Fruit fly (Drosophila melanogaster) whole organism, embryonic: ENCODE measurements around the gene CG46309.

Experiments used
- Aef1 ChIP-seq: fragments of 200-800 bp; sonication (Bioruptor generic); IDR thresholded peaks from 3 replicates; pipeline ENCODE4 v1.3.6; 2022; ENCODE audit warnings: missing biosample characterization, missing genetic modification characterization
- Atf-2 ChIP-seq: fragments of 200-800 bp; sonication (Bioruptor generic); optimal IDR thresholded peaks from 2 replicates; lab custom pipeline; 2016; ENCODE audit warnings: missing biosample characterization, missing genetic modification characterization
- BEAF-32 ChIP-seq: fragments of 200-800 bp; sonication (Bioruptor generic); optimal IDR thresholded peaks from 3 replicates; lab custom pipeline; 2017; ENCODE audit warnings: missing biosample characterization, missing genetic modification characterization, mild to moderate bottlenecking, moderate library complexity, missing genetic modification reagents
- CG11247 ChIP-seq: fragments of 200-800 bp; sonication (Bioruptor generic); IDR thresholded peaks from 2 replicates; pipeline ENCODE4 v1.3.6; 2022; ENCODE audit warnings: missing biosample characterization, missing genetic modification characterization
- CG12299 ChIP-seq: fragments of 200-800 bp; sonication (Bioruptor generic); optimal IDR thresholded peaks from 2 replicates; lab custom pipeline; 2018; ENCODE audit warnings: missing biosample characterization, mild to moderate bottlenecking, missing genetic modification characterization
- CG12391 ChIP-seq: fragments of 200-800 bp; sonication (Bioruptor generic); optimal IDR thresholded peaks from 3 replicates; lab custom pipeline; 2018; ENCODE audit warnings: missing biosample characterization, mild to moderate bottlenecking, missing genetic modification characterization, moderate library complexity
- CG15073 ChIP-seq: fragments of 200-800 bp; sonication (Bioruptor generic); optimal IDR thresholded peaks from 2 replicates; lab custom pipeline; 2016; ENCODE audit warnings: missing biosample characterization, missing genetic modification characterization
- CG15269 ChIP-seq: fragments of 200-800 bp; sonication (Bioruptor generic); optimal IDR thresholded peaks from 2 replicates; lab custom pipeline; 2018; ENCODE audit warnings: missing biosample characterization, mild to moderate bottlenecking, missing genetic modification characterization, moderate library complexity
- CG1529 ChIP-seq: fragments of 200-800 bp; sonication (Bioruptor generic); optimal IDR thresholded peaks from 3 replicates; lab custom pipeline; 2018; ENCODE audit warnings: missing biosample characterization, missing genetic modification characterization
- CG16779 ChIP-seq: fragments of 200-800 bp; sonication (Bioruptor generic); IDR thresholded peaks from 2 replicates; pipeline ENCODE4 v1.3.6; 2022; ENCODE audit warnings: missing biosample characterization, missing genetic modification characterization
- CG17186 ChIP-seq: fragments of 200-800 bp; sonication (Bioruptor generic); optimal IDR thresholded peaks from 3 replicates; lab custom pipeline; 2017; ENCODE audit warnings: missing biosample characterization, missing genetic modification reagents, missing genetic modification characterization
- CG17912 ChIP-seq: fragments of 200-800 bp; sonication (Bioruptor generic); optimal IDR thresholded peaks from 2 replicates; lab custom pipeline; 2018; ENCODE audit warnings: missing biosample characterization, mild to moderate bottlenecking, missing genetic modification characterization
- CG18619 ChIP-seq: fragments of 200-800 bp; sonication (Bioruptor generic); optimal IDR thresholded peaks from 3 replicates; lab custom pipeline; 2017; ENCODE audit warnings: missing biosample characterization, mild to moderate bottlenecking, missing genetic modification characterization
- CG3065 ChIP-seq: fragments of 200-800 bp; sonication (Bioruptor generic); optimal IDR thresholded peaks from 2 replicates; lab custom pipeline; 2016; ENCODE audit warnings: missing biosample characterization, missing genetic modification characterization
- CG32772 ChIP-seq: fragments of 200-800 bp; sonication (Bioruptor generic); IDR thresholded peaks from 2 replicates; pipeline ENCODE4 v1.3.6; 2022; ENCODE audit warnings: missing biosample characterization, missing genetic modification characterization
- CG3407 ChIP-seq: fragments of 200-800 bp; sonication (Bioruptor generic); optimal IDR thresholded peaks from 2 replicates; lab custom pipeline; 2018; ENCODE audit warnings: missing biosample characterization, mild to moderate bottlenecking, missing genetic modification characterization
- CG34422 ChIP-seq: fragments of 200-800 bp; sonication (Bioruptor generic); IDR thresholded peaks from 3 replicates; pipeline ENCODE4 v1.3.6; 2022; ENCODE audit warnings: missing biosample characterization, missing genetic modification characterization
- CG3838 ChIP-seq: fragments of 200-800 bp; sonication (Bioruptor generic); optimal IDR thresholded peaks from 3 replicates; lab custom pipeline; 2016; ENCODE audit warnings: missing biosample characterization, missing genetic modification characterization
- CG6175 ChIP-seq: fragments of 200-800 bp; sonication (Bioruptor generic); IDR thresholded peaks from 3 replicates; pipeline ENCODE4 v1.3.6; 2022; ENCODE audit warnings: missing biosample characterization, missing genetic modification characterization
- CG6813 ChIP-seq: fragments of 200-800 bp; sonication (Bioruptor generic); optimal IDR thresholded peaks from 2 replicates; lab custom pipeline; 2017; ENCODE audit warnings: missing biosample characterization, missing genetic modification characterization, mild to moderate bottlenecking, moderate library complexity, missing genetic modification reagents
- CG7357 ChIP-seq: fragments of 200-800 bp; sonication (Bioruptor generic); IDR thresholded peaks from 3 replicates; pipeline ENCODE4 v1.3.6; 2022; ENCODE audit warnings: missing biosample characterization, missing genetic modification characterization
- CG7928 ChIP-seq: fragments of 200-800 bp; sonication (Bioruptor generic); optimal IDR thresholded peaks from 2 replicates; lab custom pipeline; 2017; ENCODE audit warnings: missing biosample characterization, mild to moderate bottlenecking, missing genetic modification characterization
- CG7987 ChIP-seq: fragments of 200-800 bp; sonication (Bioruptor generic); optimal IDR thresholded peaks from 2 replicates; lab custom pipeline; 2018; ENCODE audit warnings: missing biosample characterization, mild to moderate bottlenecking, missing genetic modification characterization, moderate library complexity
- CG9817 ChIP-seq: fragments of 200-800 bp; sonication (Bioruptor generic); optimal IDR thresholded peaks from 2 replicates; lab custom pipeline; 2018; ENCODE audit warnings: missing biosample characterization, mild to moderate bottlenecking, missing genetic modification characterization, moderate library complexity
- Dad ChIP-seq: fragments of 200-800 bp; sonication (Bioruptor generic); optimal IDR thresholded peaks from 3 replicates; lab custom pipeline; 2016; ENCODE audit warnings: missing biosample characterization, missing genetic modification characterization
- Dfd ChIP-seq, 2 experiments: fragments of >200 bp; optimal IDR thresholded peaks; 2 replicates each; lab custom pipeline; 2017; ENCODE audit warnings: missing biosample characterization in 2 of 2, missing genetic modification characterization in 2 of 2
- Dip3 ChIP-seq: fragments of 200-800 bp; sonication (Bioruptor generic); optimal IDR thresholded peaks from 3 replicates; lab custom pipeline; 2016; ENCODE audit warnings: missing biosample characterization, missing genetic modification characterization
- Fer1 ChIP-seq: fragments of 200-800 bp; sonication (Bioruptor generic); optimal IDR thresholded peaks from 2 replicates; lab custom pipeline; 2017; ENCODE audit warnings: missing biosample characterization, mild to moderate bottlenecking, missing genetic modification characterization
- Hey ChIP-seq: fragments of 200-800 bp; sonication (Bioruptor generic); optimal IDR thresholded peaks from 3 replicates; lab custom pipeline; 2018; ENCODE audit warnings: missing biosample characterization, mild to moderate bottlenecking, missing genetic modification characterization
- Hr3 ChIP-seq: fragments of 200-800 bp; sonication (Bioruptor generic); optimal IDR thresholded peaks from 3 replicates; lab custom pipeline; 2016; ENCODE audit warnings: missing biosample characterization, missing genetic modification characterization
- Jarid2 ChIP-seq: fragments of 200-800 bp; sonication (Bioruptor generic); optimal IDR thresholded peaks from 3 replicates; lab custom pipeline; 2017; ENCODE audit warnings: mild to moderate bottlenecking, missing biosample characterization, missing genetic modification reagents, missing genetic modification characterization
- Meics ChIP-seq: fragments of 200-800 bp; sonication (Bioruptor generic); optimal IDR thresholded peaks from 2 replicates; lab custom pipeline; 2017; ENCODE audit warnings: missing biosample characterization, mild to moderate bottlenecking, missing genetic modification characterization
- Optix ChIP-seq: fragments of 200-800 bp; sonication (Bioruptor generic); IDR thresholded peaks from 3 replicates; pipeline ENCODE4 v1.3.6; 2022; ENCODE audit warnings: missing biosample characterization, missing genetic modification characterization
- Ptx1 ChIP-seq: fragments of 200-800 bp; sonication (Bioruptor generic); IDR thresholded peaks from 2 replicates; pipeline ENCODE4 v1.3.6; 2022; ENCODE audit warnings: missing biosample characterization, missing genetic modification characterization
- Sry-β ChIP-seq: fragments of 200-800 bp; sonication (Bioruptor generic); optimal IDR thresholded peaks from 2 replicates; lab custom pipeline; 2018; ENCODE audit warnings: missing biosample characterization, mild to moderate bottlenecking, missing genetic modification characterization, moderate library complexity
- ara ChIP-seq: fragments of 200-800 bp; sonication (Bioruptor generic); IDR thresholded peaks from 2 replicates; pipeline ENCODE4 v1.3.6; 2022; ENCODE audit warnings: missing biosample characterization, missing genetic modification characterization
- ash1 ChIP-seq: fragments of 200-800 bp; sonication (Bioruptor generic); optimal IDR thresholded peaks from 2 replicates; lab custom pipeline; 2018; ENCODE audit warnings: missing biosample characterization, mild to moderate bottlenecking, missing genetic modification characterization
- bbx ChIP-seq: fragments of 200-800 bp; sonication (Bioruptor generic); IDR thresholded peaks from 2 replicates; pipeline ENCODE4 v1.3.6; 2022; ENCODE audit warnings: missing biosample characterization, missing genetic modification characterization; ENCODE audit not compliant: partially characterized antibody
- caup ChIP-seq: fragments of 200-800 bp; sonication (Bioruptor generic); optimal IDR thresholded peaks from 3 replicates; lab custom pipeline; 2017; ENCODE audit warnings: missing biosample characterization, mild to moderate bottlenecking, missing genetic modification characterization, moderate library complexity; ENCODE audit not compliant: severe bottlenecking
- ci ChIP-seq: fragments of 200-800 bp; sonication (Bioruptor generic); IDR thresholded peaks from 3 replicates; pipeline ENCODE4 v1.3.6; 2022; ENCODE audit warnings: missing biosample characterization, missing genetic modification characterization
- dan ChIP-seq: fragments of 200-800 bp; sonication (Bioruptor generic); IDR thresholded peaks from 2 replicates; pipeline ENCODE4 v1.3.6; 2022; ENCODE audit warnings: missing biosample characterization, missing genetic modification characterization
- emc ChIP-seq: fragments of 200-800 bp; sonication (Bioruptor generic); optimal IDR thresholded peaks from 2 replicates; lab custom pipeline; 2016; ENCODE audit warnings: missing biosample characterization, missing genetic modification characterization
- her ChIP-seq: fragments of 200-800 bp; sonication (Bioruptor generic); optimal IDR thresholded peaks from 2 replicates; lab custom pipeline; 2016; ENCODE audit warnings: missing biosample characterization, missing genetic modification characterization
- ind ChIP-seq: fragments of 200-800 bp; sonication (Bioruptor generic); optimal IDR thresholded peaks from 3 replicates; lab custom pipeline; 2016; ENCODE audit warnings: missing biosample characterization, missing genetic modification characterization
- jing ChIP-seq: fragments of 200-800 bp; sonication (Bioruptor generic); optimal IDR thresholded peaks from 2 replicates; lab custom pipeline; 2018; ENCODE audit warnings: missing biosample characterization, mild to moderate bottlenecking, missing genetic modification characterization
- pb ChIP-seq: fragments of 200-800 bp; sonication (Bioruptor generic); optimal IDR thresholded peaks from 3 replicates; lab custom pipeline; 2016; ENCODE audit warnings: missing biosample characterization, missing genetic modification characterization
- sens ChIP-seq: fragments of 200-800 bp; sonication (Bioruptor generic); peaks from one replicate; lab custom pipeline; 2016; ENCODE audit warnings: missing biosample characterization, missing genetic modification characterization
- zen2 ChIP-seq: fragments of 200-800 bp; sonication (Bioruptor generic); IDR thresholded peaks from 3 replicates; pipeline ENCODE4 v1.3.6; 2022; ENCODE audit warnings: missing biosample characterization, missing genetic modification characterization; ENCODE audit not compliant: partially characterized antibody
- zf30C ChIP-seq: fragments of 200-800 bp; sonication (Bioruptor generic); optimal IDR thresholded peaks from 3 replicates; lab custom pipeline; 2018; ENCODE audit warnings: missing biosample characterization, mild to moderate bottlenecking, missing genetic modification characterization

CG46309 gene

dm6 chr2L:16299466-16300311 is 48.1 kb upstream of the CG46309 start, which contains the start of the genes heix and CG17328 (continued):
- TF ChIP-seq CG12299 (tag; lab: Kevin White, UChicago) = peak; percentile 54
- no peak for TF ChIP-seq Hey (tag; lab: Kevin White, UChicago)
- TF ChIP-seq ind (GFP tag; lab: Kevin White, UChicago) = peak; percentile 79
- peak; percentile 55 for TF ChIP-seq Fer1 (GFP tag; lab: Kevin White, UChicago)
- peak; percentile 13 for TF ChIP-seq emc
- peak; percentile 81 for TF ChIP-seq CG32772 (GFP tag; lab: Robert Waterston, UW)
- TF ChIP-seq her (GFP tag; lab: Kevin White, UChicago) = no peak
- no peak for TF ChIP-seq CG15073 (GFP tag; lab: Kevin White, UChicago)
- TF ChIP-seq CG3065 (GFP tag; lab: Kevin White, UChicago) = peak; percentile 7
- TF ChIP-seq CG7928 (GFP tag; lab: Kevin White, UChicago) = peak; percentile 96
- TF ChIP-seq CG12391 = peak; percentile 82
- TF ChIP-seq BEAF-32 (GFP tag; lab: Kevin White, UChicago) = peak; percentile 58
- TF ChIP-seq caup (GFP tag; lab: Kevin White, UChicago) = peak; percentile 64
- no peak for TF ChIP-seq jing (GFP tag; lab: Kevin White, UChicago)
- peak; percentile 77 for TF ChIP-seq Atf-2 (GFP tag; lab: Kevin White, UChicago)
- TF ChIP-seq sens (GFP tag; lab: Kevin White, UChicago) = peak; percentile 94
- TF ChIP-seq CG11247 (GFP tag; lab: Robert Waterston, UW) = peak; percentile 74
- TF ChIP-seq CG7357 (GFP tag; lab: Robert Waterston, UW) = peak; percentile 34; the same call in 1 of the 3 replicates
- TF ChIP-seq Sry-β (GFP tag; lab: Kevin White, UChicago) = no peak
- no peak for TF ChIP-seq dan (GFP tag; lab: Robert Waterston, UW)
- TF ChIP-seq Ptx1 (GFP tag; lab: Robert Waterston, UW) = peak; percentile 81
- TF ChIP-seq zen2 (GFP tag; lab: Robert Waterston, UW) = no peak
- peak; percentile 70 for TF ChIP-seq CG18619 (GFP tag; lab: Kevin White, UChicago)
- peak; percentile 47 for TF ChIP-seq CG17912 (GFP tag; lab: Kevin White, UChicago)
- peak; percentile 11 for TF ChIP-seq pb (GFP tag; lab: Kevin White, UChicago)
- no peak for TF ChIP-seq CG3838 (GFP tag; lab: Kevin White, UChicago)
- peak; percentile 100 for TF ChIP-seq CG1529 (GFP tag; lab: Kevin White, UChicago)
- TF ChIP-seq Dip3 (GFP tag; lab: Kevin White, UChicago) = peak; percentile 69
- TF ChIP-seq Optix (GFP tag; lab: Robert Waterston, UW) = no peak
- TF ChIP-seq Meics (GFP tag; lab: Kevin White, UChicago) = peak; percentile 73
- no peak for TF ChIP-seq CG16779 (GFP tag; lab: Robert Waterston, UW)
- TF ChIP-seq CG17186 (GFP tag; lab: Kevin White, UChicago) = peak; percentile 61
- peak; percentile 73 for TF ChIP-seq Hr3 (GFP tag; lab: Kevin White, UChicago)
- TF ChIP-seq Dfd (GFP tag; optimal IDR thresholded peaks at IDR 0.05; lab: Kevin White, UChicago) = no peak
- peak; percentile 27; the same call in 1 of the 2 replicates for TF ChIP-seq bbx (GFP tag; lab: Robert Waterston, UW)
- TF ChIP-seq ash1 = no peak
- TF ChIP-seq CG15269 (tag; lab: Kevin White, UChicago) = no peak
- TF ChIP-seq CG6175 (GFP tag; lab: Robert Waterston, UW) = no peak
- peak; percentile 28 for TF ChIP-seq Dad (GFP tag; lab: Kevin White, UChicago)
- peak; percentile 80 for TF ChIP-seq Aef1 (GFP tag; lab: Robert Waterston, UW)
- peak; percentile 80 for TF ChIP-seq ci (GFP tag; lab: Robert Waterston, UW)
- TF ChIP-seq ara (GFP tag; lab: Robert Waterston, UW) = peak; percentile 48; the same call in 1 of the 2 replicates
- no peak for TF ChIP-seq zf30C
- TF ChIP-seq CG3407 (GFP tag; lab: Kevin White, UChicago) = peak; percentile 37
- no peak for TF ChIP-seq Jarid2 (GFP tag; lab: Kevin White, UChicago)
- TF ChIP-seq CG9817 (tag; lab: Kevin White, UChicago) = peak; percentile 79
- TF ChIP-seq CG6813 (GFP tag; lab: Kevin White, UChicago) = no peak
- TF ChIP-seq CG7987 (GFP tag; lab: Kevin White, UChicago) = no peak
- TF ChIP-seq CG34422 = peak; percentile 60
